Worm (Caenorhabditis elegans) whole organism, L3 larva: ENCODE measurements around the gene wbp-11.

Experiments used
- R02D3.7 ChIP-seq: fragments of 150-350 bp; optimal IDR thresholded peaks from 2 replicates; lab custom pipeline; 2014; ENCODE audit warnings: missing biosample characterization, missing genetic modification characterization
- ZK546.5 ChIP-seq: sonication (generic microtip); optimal IDR thresholded peaks from 2 replicates; lab custom pipeline; 2017; ENCODE audit warnings: missing biosample characterization, missing genetic modification characterization
- aly-2 ChIP-seq: fragments of 150-350 bp; optimal IDR thresholded peaks from 2 replicates; lab custom pipeline; 2014; ENCODE audit warnings: missing biosample characterization, missing genetic modification characterization
- ama-1 ChIP-seq: fragments of 150-350 bp; optimal IDR thresholded peaks from 2 replicates; lab custom pipeline; 2018
- ceh-82 ChIP-seq: fragments of 150-350 bp; optimal IDR thresholded peaks from 2 replicates; lab custom pipeline; 2014; ENCODE audit warnings: missing biosample characterization, missing genetic modification characterization
- egl-27 ChIP-seq: sonication (generic microtip); optimal IDR thresholded peaks from 4 replicates; lab custom pipeline; 2017; ENCODE audit warnings: missing biosample characterization, missing genetic modification reagents, missing genetic modification characterization
- elt-2 ChIP-seq: sonication (generic microtip); optimal IDR thresholded peaks from 2 replicates; lab custom pipeline; 2016; ENCODE audit warnings: missing genetic modification reagents, mild to moderate bottlenecking, missing genetic modification characterization, missing compliant biosample characterization
- elt-3 ChIP-seq, 3 experiments: fragments of 150-350 bp in 1 of 3; sonication (generic microtip) in 2 of 3; optimal IDR thresholded peaks; 2 replicates in 2 of 3; 4 replicates in 1 of 3; lab custom pipeline; 2014 to 2017; ENCODE audit warnings: missing biosample characterization in 3 of 3, missing genetic modification characterization in 3 of 3
- fos-1 ChIP-seq: fragments of 150-350 bp; optimal IDR thresholded peaks from 2 replicates; lab custom pipeline; 2014; ENCODE audit warnings: missing biosample characterization, missing genetic modification characterization
- nhr-12 ChIP-seq: fragments of 150-350 bp; optimal IDR thresholded peaks from 2 replicates; lab custom pipeline; 2014; ENCODE audit warnings: missing biosample characterization, missing genetic modification characterization
- nhr-25 ChIP-seq: sonication (generic microtip); optimal IDR thresholded peaks from 2 replicates; lab custom pipeline; 2017; ENCODE audit warnings: missing biosample characterization, missing genetic modification characterization
- sea-2 ChIP-seq: fragments of 150-350 bp; sonication (generic microtip); optimal IDR thresholded peaks from 4 replicates; lab custom pipeline; 2014; ENCODE audit warnings: missing biosample characterization, missing genetic modification reagents, missing genetic modification characterization
- snpc-4 ChIP-seq: fragments of 150-350 bp; optimal IDR thresholded peaks from 2 replicates; lab custom pipeline; 2014; ENCODE audit warnings: missing biosample characterization, missing genetic modification characterization
- ztf-4 ChIP-seq: fragments of 150-350 bp; optimal IDR thresholded peaks from 2 replicates; lab custom pipeline; 2014; ENCODE audit warnings: missing biosample characterization, missing genetic modification characterization

DNA sequence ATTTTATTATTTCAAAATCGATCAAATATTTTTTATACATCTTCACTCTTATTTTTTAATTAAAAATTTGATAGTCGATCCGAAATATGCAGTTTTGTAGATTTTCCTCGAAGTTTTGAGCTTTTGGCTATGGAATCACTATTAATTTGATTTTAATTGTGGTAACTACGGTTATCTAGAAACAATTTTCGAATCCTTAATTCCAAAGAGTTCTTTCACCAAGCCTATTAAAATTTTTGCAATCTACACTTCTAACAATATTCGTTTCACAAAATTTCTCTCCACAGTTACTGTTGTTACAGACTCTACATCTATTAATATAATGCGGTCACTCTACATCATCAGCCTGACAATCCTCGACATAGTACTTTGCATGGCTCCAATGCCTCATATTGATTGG is 19.5 kb downstream of the wbp-11 start, which contains the start of gene R05H5.7:
- no peak for TF ChIP-seq ceh-82 (tag; lab: Kevin White, UChicago)
- no peak for TF ChIP-seq nhr-25 (tag; lab: Kevin White, UChicago)
- no peak for TF ChIP-seq egl-27
- TF ChIP-seq aly-2 (tag; lab: Kevin White, UChicago), result no peak
- no peak for TF ChIP-seq ztf-4
- TF ChIP-seq sea-2, result no peak
- TF ChIP-seq ZK546.5 (tag; lab: Kevin White, UChicago), result no peak
- no peak for TF ChIP-seq elt-2
- TF ChIP-seq nhr-12 (tag; lab: Kevin White, UChicago), result no peak
- no peak for TF ChIP-seq ama-1 (lab: Kevin White, UChicago)
- TF ChIP-seq R02D3.7 (tag; lab: Kevin White, UChicago), result no peak
- no peak for TF ChIP-seq snpc-4
- no peak for TF ChIP-seq elt-3 (tag; optimal IDR thresholded peaks at IDR 0.05; lab: Kevin White, UChicago)
- TF ChIP-seq fos-1 (tag; lab: Kevin White, UChicago), result no peak
